Worm (Caenorhabditis elegans): ENCODE measurements around the gene str-92.

The str-92 gene

ce11 chrV:17714330-17714729, 37.9 kb upstream of the str-92 start, which contains the start of gene twk-33:
Gene twk-33, minus strand, starts transcription at chrV:17714377.
- TF ChIP-seq elt-2 (tag; optimal IDR thresholded peaks at IDR 0.05) (peak; percentile 98), sox-2 (GFP tag; IDR thresholded peaks at IDR 0.05) (no peak)

- TF ChIP-seq sdc-2 (tag; optimal IDR thresholded peaks at IDR 0.05): no peak
- no peak for TF ChIP-seq sox-2 (GFP tag; IDR thresholded peaks at IDR 0.05)
- no peak for TF ChIP-seq unc-55 (GFP tag; optimal IDR thresholded peaks at IDR 0.05)
- no peak for TF ChIP-seq tbx-7 (tag; optimal IDR thresholded peaks at IDR 0.05)
- no peak for TF ChIP-seq elt-4 (tag; optimal IDR thresholded peaks at IDR 0.05)
- no peak for TF ChIP-seq eyg-1 (tag; optimal IDR thresholded peaks at IDR 0.05)
- TF ChIP-seq rnt-1 (tag; optimal IDR thresholded peaks at IDR 0.05): no peak
- no peak for TF ChIP-seq mec-3 (tag; optimal IDR thresholded peaks at IDR 0.05; ENCODE audit: borderline replicate concordance)
- no peak for TF ChIP-seq F13H6.1 (tag; optimal IDR thresholded peaks at IDR 0.05)
- no peak for TF ChIP-seq nfya-1 (tag; optimal IDR thresholded peaks at IDR 0.05)
- no peak for TF ChIP-seq Y22D7AL.16 (tag; optimal IDR thresholded peaks at IDR 0.05)
- no peak for TF ChIP-seq dve-1 (tag; optimal IDR thresholded peaks at IDR 0.05)
Measured at ce11 chrV:17712349-17712748, 35.9 kb upstream of the str-92 start.

- no peak for TF ChIP-seq hlh-6 (tag; optimal IDR thresholded peaks at IDR 0.05)
- TF ChIP-seq npax-4 (tag; optimal IDR thresholded peaks at IDR 0.05): no peak
- TF ChIP-seq zip-5 (tag; optimal IDR thresholded peaks at IDR 0.05): no peak
- no peak for TF ChIP-seq unc-3 (GFP tag; conservative IDR thresholded peaks at IDR 0.05)
- no peak for TF ChIP-seq unc-3 (tag; optimal IDR thresholded peaks at IDR 0.05)
- TF ChIP-seq nfya-1 (tag; optimal IDR thresholded peaks at IDR 0.05): no peak
- no peak for TF ChIP-seq ceh-2 (tag; optimal IDR thresholded peaks at IDR 0.05)
- TF ChIP-seq K09A11.1 (tag; optimal IDR thresholded peaks at IDR 0.05; ENCODE audit: insufficient read depth): no peak
- no peak for TF ChIP-seq pha-2 (tag; optimal IDR thresholded peaks at IDR 0.05)
- no peak for TF ChIP-seq F13H6.1 (tag; optimal IDR thresholded peaks at IDR 0.05)
- no peak for TF ChIP-seq ceh-31 (tag; optimal IDR thresholded peaks at IDR 0.05)
- no peak for TF ChIP-seq dmd-4 (tag; optimal IDR thresholded peaks at IDR 0.05; ENCODE audit: borderline replicate concordance)
- TF ChIP-seq K02D7.2 (tag; optimal IDR thresholded peaks at IDR 0.05): no peak
- no peak for TF ChIP-seq ceh-30 (tag; optimal IDR thresholded peaks at IDR 0.05)
- TF ChIP-seq unc-86 (tag; optimal IDR thresholded peaks at IDR 0.05): no peak
- no peak for TF ChIP-seq che-1 (tag; optimal IDR thresholded peaks at IDR 0.05)
- no peak for TF ChIP-seq ztf-16 (tag; optimal IDR thresholded peaks at IDR 0.05)
- no peak for TF ChIP-seq elt-4 (tag; optimal IDR thresholded peaks at IDR 0.05)
Measured at ce11 chrV:17707022-17707421, 30.6 kb upstream of the str-92 start, which contains the start of gene srh-31. Gene srh-31, plus strand, starts transcription at chrV:17707322.

ce11 chrV:17706217-17706806, 29.9 kb upstream of the str-92 start:
- TF ChIP-seq pros-1 (tag; optimal IDR thresholded peaks at IDR 0.05): no peak
- TF ChIP-seq rnt-1 (tag; optimal IDR thresholded peaks at IDR 0.05): no peak
- TF ChIP-seq ceh-24 (tag; optimal IDR thresholded peaks at IDR 0.05): no peak
- no peak for TF ChIP-seq ref-2 (tag; optimal IDR thresholded peaks at IDR 0.05)
- no peak for TF ChIP-seq pag-3 (tag; optimal IDR thresholded peaks at IDR 0.05; ENCODE audit: borderline replicate concordance)
- no peak for TF ChIP-seq pha-4 (tag; optimal IDR thresholded peaks at IDR 0.05)
- no peak for TF ChIP-seq ceh-48 (tag; optimal IDR thresholded peaks at IDR 0.05)
- TF ChIP-seq syd-9 (tag; optimal IDR thresholded peaks at IDR 0.05): no peak
- no peak for TF ChIP-seq dmd-4 (tag; optimal IDR thresholded peaks at IDR 0.05; ENCODE audit: borderline replicate concordance)
- TF ChIP-seq ceh-34 (tag; optimal IDR thresholded peaks at IDR 0.05): no peak

Data from whole organism, late embryonic.